Worm (Caenorhabditis elegans): ENCODE results near the gene epg-4.
A peak's percentile ranks its signal among the peaks of the same experiment; 100 is the strongest.

Gene epg-4

DNA sequence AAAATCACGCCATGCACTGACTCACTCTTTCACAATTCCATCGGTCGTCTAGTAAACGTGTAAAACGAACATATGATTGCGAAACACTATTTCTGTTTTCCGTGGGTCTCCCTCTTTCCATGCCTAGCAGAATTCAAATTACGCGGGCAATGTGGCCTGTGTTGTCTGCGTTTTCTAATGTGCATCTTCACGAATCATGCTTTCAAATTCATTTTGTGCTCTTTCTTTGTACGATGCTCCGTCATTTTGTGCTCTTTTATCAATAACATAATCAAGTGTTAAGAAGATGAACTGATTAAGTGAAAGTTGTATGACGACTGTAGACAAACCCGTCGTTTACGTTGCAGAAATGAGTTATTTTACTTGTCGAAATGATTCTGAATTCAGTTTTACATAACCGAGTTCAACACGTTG, 16.1 kb upstream of the epg-4 start:
- TF ChIP-seq nhr-28 (tag; optimal IDR thresholded peaks at IDR 0.05), result no peak
- peak; percentile 10 for TF ChIP-seq ces-1 (GFP tag; optimal IDR thresholded peaks at IDR 0.05)
- no peak for TF ChIP-seq unc-120 (tag; optimal IDR thresholded peaks at IDR 0.05; ENCODE audit: poor library complexity, severe bottlenecking)

DNA sequence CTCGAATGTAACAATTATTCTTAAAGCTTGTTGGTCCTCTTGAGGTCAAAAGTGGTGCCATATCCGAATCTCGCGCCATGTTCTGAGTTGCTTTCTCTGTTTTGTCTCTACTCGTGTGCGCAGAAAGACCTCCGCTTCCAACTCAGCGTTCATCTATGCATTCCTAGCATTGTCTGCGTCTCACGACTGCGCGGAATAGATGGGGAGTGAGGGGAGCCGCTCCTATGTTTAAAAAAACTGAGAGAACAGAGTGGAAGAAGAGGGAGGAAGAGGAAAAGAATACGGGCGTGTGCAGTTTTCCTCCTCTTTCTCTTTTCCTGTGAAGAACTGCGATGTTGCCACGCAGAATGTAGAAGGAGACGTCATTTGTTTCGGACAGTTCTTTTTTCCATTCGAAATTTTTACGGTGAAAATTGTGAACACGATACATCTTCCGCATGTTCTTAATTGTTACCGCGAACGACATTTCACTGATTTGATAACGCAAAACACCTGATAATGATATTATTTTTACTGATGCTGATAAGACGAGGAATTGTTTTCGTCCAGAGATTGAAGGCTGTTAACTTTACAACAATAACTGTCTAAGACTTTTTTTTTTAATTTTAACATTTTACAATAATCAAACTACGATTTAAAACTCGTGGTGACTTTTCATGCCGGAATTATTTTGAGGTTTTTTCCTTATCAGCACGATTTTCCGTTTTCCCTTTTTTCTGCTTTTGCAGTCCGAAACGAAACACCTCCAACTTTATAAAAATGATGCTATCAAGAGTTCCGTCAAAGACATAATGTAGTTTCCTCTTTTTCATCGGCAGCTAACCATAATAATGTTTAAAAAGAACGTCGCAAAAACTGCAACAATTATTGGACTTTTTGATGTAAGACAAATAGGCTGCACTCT, 15.1 kb upstream of the epg-4 start:
- peak; percentile 6 for TF ChIP-seq nhr-237 (tag; optimal IDR thresholded peaks at IDR 0.05)
- no peak for TF ChIP-seq cnd-1 (tag; optimal IDR thresholded peaks at IDR 0.05)
- peak; percentile 11 for TF ChIP-seq drap-1 (GFP tag; optimal IDR thresholded peaks at IDR 0.05)

ce11 chrIII:7167568-7167937, 14.4 kb upstream of the epg-4 start, which contains the start of gene acs-4:
Gene acs-4, plus strand, starts transcription at chrIII:7167838.
- TF ChIP-seq nhr-28 (tag; optimal IDR thresholded peaks at IDR 0.05), result no peak
- TF ChIP-seq M03D4.4 (tag; optimal IDR thresholded peaks at IDR 0.05), result no peak
- no peak for TF ChIP-seq lin-13 (tag; optimal IDR thresholded peaks at IDR 0.05)
- TF ChIP-seq unc-62 (GFP tag; optimal IDR thresholded peaks at IDR 0.05), result no peak
- TF ChIP-seq sptf-1 (tag; optimal IDR thresholded peaks at IDR 0.05), result no peak
- no peak for TF ChIP-seq drap-1 (GFP tag; optimal IDR thresholded peaks at IDR 0.05)
- no peak for TF ChIP-seq nhr-237 (tag; optimal IDR thresholded peaks at IDR 0.05)
- TF ChIP-seq elt-1 (tag; optimal IDR thresholded peaks at IDR 0.05; ENCODE audit: borderline replicate concordance, insufficient read depth), result no peak
- no peak for TF ChIP-seq unc-120 (tag; optimal IDR thresholded peaks at IDR 0.05; ENCODE audit: poor library complexity, severe bottlenecking)
- TF ChIP-seq mep-1 (tag; optimal IDR thresholded peaks at IDR 0.05), result no peak
- no peak for TF ChIP-seq snpc-4 (tag; optimal IDR thresholded peaks at IDR 0.05)
- no peak for TF ChIP-seq lsy-2 (tag; optimal IDR thresholded peaks at IDR 0.05)
- TF ChIP-seq hlh-1 (tag; optimal IDR thresholded peaks at IDR 0.05), result no peak

- TF ChIP-seq blmp-1 (tag; optimal IDR thresholded peaks at IDR 0.05) (no peak), ceh-39 (tag; optimal IDR thresholded peaks at IDR 0.05) (no peak), mep-1 (tag; optimal IDR thresholded peaks at IDR 0.05) (no peak)
Observed at ce11 chrIII:7170090-7170489, 11.9 kb upstream of the epg-4 start.

ce11 chrIII:7178497-7178896, 3.5 kb upstream of the epg-4 start:
- no peak for TF ChIP-seq snpc-4 (tag; optimal IDR thresholded peaks at IDR 0.05)
- no peak for TF ChIP-seq ceh-43 (GFP tag; optimal IDR thresholded peaks at IDR 0.05)
- no peak for TF ChIP-seq flh-1 (GFP tag; optimal IDR thresholded peaks at IDR 0.05)
- TF ChIP-seq tbx-8 (GFP tag; optimal IDR thresholded peaks at IDR 0.05), result no peak
- no peak for TF ChIP-seq mep-1 (tag; optimal IDR thresholded peaks at IDR 0.05)
- TF ChIP-seq lin-32 (GFP tag; optimal IDR thresholded peaks at IDR 0.05), result no peak
- TF ChIP-seq pha-4 (tag; optimal IDR thresholded peaks at IDR 0.05), result no peak
- no peak for TF ChIP-seq elt-3 (tag; optimal IDR thresholded peaks at IDR 0.05)
- TF ChIP-seq ceh-39 (tag; optimal IDR thresholded peaks at IDR 0.05), result no peak
- no peak for TF ChIP-seq nhr-237 (tag; optimal IDR thresholded peaks at IDR 0.05)
- no peak for TF ChIP-seq zip-8 (tag; optimal IDR thresholded peaks at IDR 0.05)
- TF ChIP-seq nhr-76 (tag; optimal IDR thresholded peaks at IDR 0.05), result no peak
- TF ChIP-seq drap-1 (GFP tag; optimal IDR thresholded peaks at IDR 0.05), result no peak
- no peak for TF ChIP-seq M03D4.4 (tag; optimal IDR thresholded peaks at IDR 0.05)
- TF ChIP-seq ham-2 (GFP tag; optimal IDR thresholded peaks at IDR 0.05), result no peak
- no peak for TF ChIP-seq ces-1 (GFP tag; optimal IDR thresholded peaks at IDR 0.05)
- no peak for TF ChIP-seq nhr-2 (tag; optimal IDR thresholded peaks at IDR 0.05)
- no peak for TF ChIP-seq hlh-1 (tag; optimal IDR thresholded peaks at IDR 0.05)

DNA sequence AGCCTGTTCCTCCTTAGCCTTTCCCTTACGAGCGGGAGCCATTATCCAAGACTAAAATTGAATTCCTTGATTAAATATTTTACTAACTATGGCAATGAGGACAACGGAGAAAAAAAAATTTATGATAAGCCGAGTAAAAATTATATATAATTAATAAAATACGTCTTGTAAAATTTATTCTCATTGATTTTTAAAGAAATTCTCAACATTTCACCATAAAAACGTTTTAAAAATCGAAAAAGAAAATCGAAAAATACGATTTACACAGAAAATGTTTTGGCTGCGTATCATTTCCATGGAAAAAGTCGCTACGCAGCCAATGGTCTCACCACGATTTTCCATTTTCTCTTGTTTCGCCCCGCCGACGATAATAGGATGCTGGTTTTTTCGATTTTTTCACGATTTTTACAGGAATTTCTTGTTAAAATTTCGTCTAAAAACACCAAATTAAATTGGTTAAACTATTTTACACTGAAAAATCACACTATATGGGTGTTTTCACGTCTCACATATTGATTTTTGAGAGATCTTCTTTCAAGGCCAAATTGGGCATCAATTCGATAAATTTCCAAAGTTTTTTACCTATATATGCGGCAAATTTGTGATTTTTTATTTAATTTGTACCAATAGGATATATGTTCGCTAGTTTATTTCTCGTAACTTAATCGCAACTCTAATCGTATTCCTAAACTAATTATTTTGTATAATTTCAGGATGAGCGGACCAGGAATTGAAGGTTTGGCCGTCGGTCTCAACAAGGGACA, 2.2 kb upstream of the epg-4 start, which contains the start of the genes rps-14 and rpl-36:
rps-14 (minus strand) TSS at position 51 of the 764 bp plus-strand sequence.
rpl-36 (plus strand) TSS at position 714 of the 764 bp plus-strand sequence.
- TF ChIP-seq zip-8 (tag; optimal IDR thresholded peaks at IDR 0.05), result no peak
- TF ChIP-seq drap-1 (GFP tag; optimal IDR thresholded peaks at IDR 0.05), result no peak
- peak; percentile 92 for TF ChIP-seq nhr-237 (tag; optimal IDR thresholded peaks at IDR 0.05)
- peak; percentile 57 for TF ChIP-seq sptf-1 (tag; optimal IDR thresholded peaks at IDR 0.05)
- peak; percentile 15 for TF ChIP-seq blmp-1 (tag; optimal IDR thresholded peaks at IDR 0.05)
- TF ChIP-seq lin-32 (GFP tag; optimal IDR thresholded peaks at IDR 0.05), result no peak
- no peak for TF ChIP-seq flh-1 (GFP tag; optimal IDR thresholded peaks at IDR 0.05)
- peak; percentile 86 for TF ChIP-seq lsy-2 (tag; optimal IDR thresholded peaks at IDR 0.05)
- TF ChIP-seq nhr-12 (tag; optimal IDR thresholded peaks at IDR 0.05), result no peak
- no peak for TF ChIP-seq elt-3 (tag; optimal IDR thresholded peaks at IDR 0.05)
- peak; percentile 41 for TF ChIP-seq ces-1 (GFP tag; optimal IDR thresholded peaks at IDR 0.05)
- TF ChIP-seq unc-39 (tag; optimal IDR thresholded peaks at IDR 0.05), result no peak
- TF ChIP-seq nhr-76 (tag; optimal IDR thresholded peaks at IDR 0.05), result no peak
- no peak for TF ChIP-seq ham-2 (GFP tag; optimal IDR thresholded peaks at IDR 0.05)
- no peak for TF ChIP-seq tbx-8 (GFP tag; optimal IDR thresholded peaks at IDR 0.05)
- TF ChIP-seq lin-13 (tag; optimal IDR thresholded peaks at IDR 0.05), result peak; percentile 87
- no peak for TF ChIP-seq elt-1 (tag; optimal IDR thresholded peaks at IDR 0.05; ENCODE audit: borderline replicate concordance, insufficient read depth)
- TF ChIP-seq ceh-83 (GFP tag; optimal IDR thresholded peaks at IDR 0.05), result no peak
- peak; percentile 4 for TF ChIP-seq hlh-1 (tag; optimal IDR thresholded peaks at IDR 0.05)
- no peak for TF ChIP-seq sem-2 (GFP tag; optimal IDR thresholded peaks at IDR 0.05)
- peak; percentile 76 for TF ChIP-seq ceh-39 (tag; optimal IDR thresholded peaks at IDR 0.05)
- no peak for TF ChIP-seq unc-62 (GFP tag; optimal IDR thresholded peaks at IDR 0.05)
- no peak for TF ChIP-seq mls-2 (tag; optimal IDR thresholded peaks at IDR 0.05)
- TF ChIP-seq nhr-28 (tag; optimal IDR thresholded peaks at IDR 0.05), result no peak
- TF ChIP-seq bed-3 (GFP tag; optimal IDR thresholded peaks at IDR 0.05), result no peak
- peak; percentile 16 for TF ChIP-seq nhr-2 (tag; optimal IDR thresholded peaks at IDR 0.05)
- TF ChIP-seq snpc-4 (tag; optimal IDR thresholded peaks at IDR 0.05), result no peak
